Worm (Caenorhabditis elegans): Measurements from ENCODE around the gene dhhc-4.

Gene dhhc-4

DNA sequence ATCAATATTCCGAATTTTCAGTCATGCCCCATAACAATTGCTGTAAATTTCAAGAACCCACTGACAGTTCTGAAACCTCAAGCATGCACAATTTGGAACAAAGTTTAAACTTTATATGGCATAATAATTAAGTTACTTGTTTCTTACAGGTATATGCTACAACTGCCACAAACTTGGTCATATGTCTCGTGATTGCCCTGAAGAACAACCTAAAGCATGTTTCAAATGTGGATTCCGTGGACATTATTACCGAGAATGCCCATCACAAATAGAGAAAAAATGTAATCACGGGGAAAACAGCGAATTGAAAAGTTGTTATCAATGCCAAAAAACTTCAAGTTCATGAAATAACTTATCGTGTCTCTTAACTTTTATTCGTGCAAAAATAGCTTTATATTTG, 45.4 kb upstream of the dhhc-4 start (continued):
- TF ChIP-seq unc-130 (tag; optimal IDR thresholded peaks at IDR 0.05) (peak; percentile 11), nhr-85 (tag) (no peak), elt-3 (tag; optimal IDR thresholded peaks at IDR 0.05) (peak in 1 of 6 experiments; percentile 25), ets-5 (GFP tag; IDR thresholded peaks at IDR 0.05) (no peak), hlh-17 (GFP tag; optimal IDR thresholded peaks at IDR 0.05; ENCODE audit: borderline replicate concordance) (no peak), dsc-1 (tag; optimal IDR thresholded peaks at IDR 0.05) (no peak), fkh-4 (tag; optimal IDR thresholded peaks at IDR 0.05; ENCODE audit: borderline replicate concordance) (no peak), nhr-84 (tag; optimal IDR thresholded peaks at IDR 0.05) (no peak), hpl-2 (GFP tag; optimal IDR thresholded peaks at IDR 0.05) (no peak), ceh-8 (GFP tag; optimal IDR thresholded peaks at IDR 0.05) (no peak), sox-4 (tag; optimal IDR thresholded peaks at IDR 0.05) (no peak), elt-2 (tag; optimal IDR thresholded peaks at IDR 0.05) (peak; percentile 22), nhr-19 (GFP tag; conservative IDR thresholded peaks at IDR 0.05) (no peak)

DNA sequence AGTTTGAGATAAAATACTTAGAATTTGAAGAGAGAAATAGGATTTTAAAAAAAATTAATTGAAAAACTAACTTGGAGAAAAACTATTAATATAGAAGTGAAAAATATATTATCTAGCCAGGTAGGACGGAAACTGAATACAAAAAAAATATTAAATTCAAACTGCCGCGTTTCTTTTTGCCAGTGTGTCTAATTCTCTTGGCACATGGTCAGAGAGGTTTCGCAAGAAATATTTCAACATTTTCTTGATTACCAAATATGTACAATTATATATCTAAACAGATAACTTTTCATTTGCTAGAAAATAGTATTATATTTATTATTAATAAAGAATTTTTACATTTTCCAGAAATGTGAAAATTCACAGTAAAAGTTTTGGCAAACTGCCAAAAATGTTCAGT, 44.9 kb upstream of the dhhc-4 start:
- TF ChIP-seq zip-4 (GFP tag; optimal IDR thresholded peaks at IDR 0.05): no peak
- peak; percentile 49 to 69 (median 64) for TF ChIP-seq dpl-1 (GFP tag; optimal IDR thresholded peaks at IDR 0.05)
- TF ChIP-seq ceh-82 (tag; optimal IDR thresholded peaks at IDR 0.05): peak in 1 of 3 experiments; percentile 3
- TF ChIP-seq nhr-90 (tag; optimal IDR thresholded peaks at IDR 0.05; ENCODE audit: poor library complexity): no peak
- TF ChIP-seq nhr-71 (tag; optimal IDR thresholded peaks at IDR 0.05): no peak
- peak; percentile 77 for TF ChIP-seq skn-1 (tag; optimal IDR thresholded peaks at IDR 0.05)
- TF ChIP-seq lin-35 (GFP tag; optimal IDR thresholded peaks at IDR 0.05): peak; percentile 43 to 76
- TF ChIP-seq efl-1 (optimal IDR thresholded peaks at IDR 0.05): peak in 1 of 2 experiments; percentile 42
- TF ChIP-seq efl-1 (GFP tag; optimal IDR thresholded peaks at IDR 0.05 in 1 of 2): peak; percentile 68 to 96

ce11 chrIII:9910608-9911479, 43.3 kb upstream of the dhhc-4 start, which contains the start of the genes cyld-1 and F40F12.9:
Gene cyld-1, minus strand, starts transcription at chrIII:9910658.
Gene F40F12.9, plus strand, starts transcription at chrIII:9911328.
- TF ChIP-seq grh-1 (GFP tag; IDR thresholded peaks at IDR 0.05): no peak
- TF ChIP-seq nhr-84 (tag; optimal IDR thresholded peaks at IDR 0.05): no peak
- TF ChIP-seq lin-35 (GFP tag; optimal IDR thresholded peaks at IDR 0.05): peak in 1 of 2 experiments; percentile 20
- peak; percentile 28 for TF ChIP-seq lin-14 (GFP tag; optimal IDR thresholded peaks at IDR 0.05)
- TF ChIP-seq nhr-76 (tag; optimal IDR thresholded peaks at IDR 0.05): no peak

DNA sequence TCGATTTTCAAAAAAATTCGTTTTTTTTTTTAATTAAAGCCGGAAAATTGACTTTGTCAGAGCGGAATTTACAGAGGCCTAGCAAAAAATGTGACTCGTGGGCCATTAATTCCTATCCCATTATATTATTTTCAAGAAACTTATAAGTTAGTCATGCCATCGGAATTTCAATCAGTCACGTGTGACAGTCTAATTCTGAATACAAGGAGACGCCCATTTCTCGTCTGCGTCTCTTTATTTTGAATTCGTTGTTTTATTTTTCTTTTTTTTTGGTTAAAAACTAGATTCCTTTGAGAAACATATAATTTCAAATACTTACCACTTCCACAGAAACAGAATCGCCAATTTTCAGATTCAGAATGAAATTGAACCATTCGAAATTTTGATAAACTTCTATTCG, 41.2 kb upstream of the dhhc-4 start:
- TF ChIP-seq nhr-85 (tag) (peak; percentile 93), alr-1 (tag; optimal IDR thresholded peaks at IDR 0.05; ENCODE audit: borderline replicate concordance) (no peak), fos-1 (tag; optimal IDR thresholded peaks at IDR 0.05) (no peak), hlh-4 (tag; optimal IDR thresholded peaks at IDR 0.05) (no peak), nhr-12 (tag; optimal IDR thresholded peaks at IDR 0.05) (no peak), Y116A8C.19 (tag; optimal IDR thresholded peaks at IDR 0.05; ENCODE audit: borderline replicate concordance) (no peak), tbx-2 (tag; optimal IDR thresholded peaks at IDR 0.05) (peak; percentile 8), nhr-237 (tag; optimal IDR thresholded peaks at IDR 0.05) (no peak), zip-4 (GFP tag; optimal IDR thresholded peaks at IDR 0.05) (no peak), C34B4.2 (tag; optimal IDR thresholded peaks at IDR 0.05) (no peak), nhr-71 (tag; optimal IDR thresholded peaks at IDR 0.05) (peak; percentile 49), fkh-8 (tag; optimal IDR thresholded peaks at IDR 0.05) (no peak), ztf-11 (tag; optimal IDR thresholded peaks at IDR 0.05) (no peak), efl-3 (GFP tag; optimal IDR thresholded peaks at IDR 0.05) (no peak), nhr-90 (tag; optimal IDR thresholded peaks at IDR 0.05; ENCODE audit: poor library complexity) (peak; percentile 25), isw-1 (GFP tag; IDR thresholded peaks at IDR 0.05) (no peak), ceh-8 (GFP tag; optimal IDR thresholded peaks at IDR 0.05) (no peak), lin-14 (GFP tag; optimal IDR thresholded peaks at IDR 0.05) (peak; percentile 60), hlh-17 (GFP tag; optimal IDR thresholded peaks at IDR 0.05; ENCODE audit: borderline replicate concordance) (no peak), nhr-47 (tag; optimal IDR thresholded peaks at IDR 0.05) (no peak), elt-3 (tag; optimal IDR thresholded peaks at IDR 0.05) (peak in 1 of 6 experiments; percentile 36), xbp-1 (tag; optimal IDR thresholded peaks at IDR 0.05) (no peak), vab-15 (tag; optimal IDR thresholded peaks at IDR 0.05) (no peak), unc-130 (tag; optimal IDR thresholded peaks at IDR 0.05) (no peak), blmp-1 (tag; optimal IDR thresholded peaks at IDR 0.05) (peak; percentile 41), lin-15B (tag; optimal IDR thresholded peaks at IDR 0.05) (no peak), ceh-88 (GFP tag; IDR thresholded peaks at IDR 0.05) (no peak), unc-62 (GFP tag; optimal IDR thresholded peaks at IDR 0.05) (no peak)

Data from whole organism, L1 larva.